Worm (Caenorhabditis elegans) whole organism, late embryonic: ENCODE data around the gene F42A6.6.

ENCODE experiments used
- ceh-30 ChIP-seq: fragments of 150-350 bp; optimal IDR thresholded peaks from 2 replicates; lab custom pipeline; 2014; ENCODE audit warnings: missing biosample characterization, missing genetic modification characterization
- ceh-9 ChIP-seq: sonication (generic microtip); optimal IDR thresholded peaks from 2 replicates; lab custom pipeline; 2016; ENCODE audit warnings: mild to moderate bottlenecking, missing genetic modification characterization, inconsistent platforms, missing compliant biosample characterization
- che-1 ChIP-seq: sonication (generic microtip); optimal IDR thresholded peaks from 2 replicates; lab custom pipeline; 2016; ENCODE audit warnings: mild to moderate bottlenecking, missing genetic modification characterization, missing compliant biosample characterization
- hlh-15 ChIP-seq: sonication (generic microtip); optimal IDR thresholded peaks from 2 replicates; lab custom pipeline; 2016; ENCODE audit warnings: missing genetic modification characterization, missing compliant biosample characterization
- hlh-6 ChIP-seq: sonication (generic microtip); optimal IDR thresholded peaks from 2 replicates; lab custom pipeline; 2016; ENCODE audit warnings: missing genotype, missing genetic modification characterization, missing compliant biosample characterization
- nfya-1 ChIP-seq: sonication (generic microtip); optimal IDR thresholded peaks from 2 replicates; lab custom pipeline; 2017; ENCODE audit warnings: missing genetic modification characterization, mild to moderate bottlenecking, missing compliant biosample characterization, antibody characterized with exemption, moderate library complexity
- odd-2 ChIP-seq: sonication (generic microtip); optimal IDR thresholded peaks from 2 replicates; lab custom pipeline; 2017; ENCODE audit warnings: antibody characterized with exemption, mild to moderate bottlenecking, missing genetic modification characterization, missing compliant biosample characterization
- sdc-2 ChIP-seq: sonication (generic microtip); optimal IDR thresholded peaks from 2 replicates; lab custom pipeline; 2016; ENCODE audit warnings: missing genotype, missing genetic modification characterization, missing compliant biosample characterization
- tbx-2 ChIP-seq: sonication (generic microtip); optimal IDR thresholded peaks from 2 replicates; lab custom pipeline; 2016; ENCODE audit warnings: missing genetic modification characterization, missing compliant biosample characterization
- ttx-3 ChIP-seq: sonication (generic microtip); optimal IDR thresholded peaks from 2 replicates; lab custom pipeline; 2016; ENCODE audit warnings: missing genetic modification reagents, missing genetic modification characterization, missing compliant biosample characterization
- unc-86 ChIP-seq: sonication (generic microtip); optimal IDR thresholded peaks from 2 replicates; lab custom pipeline; 2016; ENCODE audit warnings: missing genetic modification characterization, missing compliant biosample characterization

- TF ChIP-seq ttx-3 (tag; lab: Kevin White, UChicago) (no peak), ceh-9 (tag; lab: Kevin White, UChicago) (no peak), unc-86 (tag; lab: Kevin White, UChicago) (no peak), tbx-2 (tag; lab: Kevin White, UChicago) (no peak), hlh-6 (tag; lab: Kevin White, UChicago) (no peak), hlh-15 (tag; lab: Kevin White, UChicago) (no peak), odd-2 (tag; lab: Kevin White, UChicago) (no peak), sdc-2 (tag; lab: Kevin White, UChicago) (no peak), che-1 (tag; lab: Kevin White, UChicago) (no peak), nfya-1 (no peak), ceh-30 (tag; lab: Kevin White, UChicago) (no peak)
These were observed 47.4 kb upstream of the F42A6.6 start, which contains the start of gene B0546.4 for ce11 chrIV:3384047-3384446.
